Worm (Caenorhabditis elegans) whole organism, L3 larva: Measurements from ENCODE around the gene K11H12.7.
A peak's percentile ranks its signal among the peaks of the same experiment; 100 is the strongest.

Experiments used
- R02D3.7 ChIP-seq: fragments of 150-350 bp; optimal IDR thresholded peaks from 2 replicates; lab custom pipeline; 2014; ENCODE audit warnings: missing biosample characterization, missing genetic modification characterization
- aly-2 ChIP-seq: fragments of 150-350 bp; optimal IDR thresholded peaks from 2 replicates; lab custom pipeline; 2014; ENCODE audit warnings: missing biosample characterization, missing genetic modification characterization
- ama-1 ChIP-seq: fragments of 150-350 bp; optimal IDR thresholded peaks from 2 replicates; lab custom pipeline; 2018
- ceh-16 ChIP-seq: sonication (generic microtip); optimal IDR thresholded peaks from 2 replicates; lab custom pipeline; 2017; ENCODE audit warnings: missing biosample characterization, missing genetic modification characterization
- ceh-28 ChIP-seq: fragments of 150-350 bp; optimal IDR thresholded peaks from 2 replicates; lab custom pipeline; 2014; ENCODE audit warnings: missing biosample characterization, missing genetic modification reagents, missing genetic modification characterization
- ceh-9 ChIP-seq: sonication (generic microtip); optimal IDR thresholded peaks from 2 replicates; lab custom pipeline; 2018; ENCODE audit warnings: missing biosample characterization, missing genetic modification characterization
- daf-12 ChIP-seq: fragments of 150-350 bp; optimal IDR thresholded peaks from 2 replicates; lab custom pipeline; 2014; ENCODE audit warnings: missing biosample characterization, missing genetic modification reagents, missing genetic modification characterization
- egl-27 ChIP-seq: sonication (generic microtip); optimal IDR thresholded peaks from 4 replicates; lab custom pipeline; 2017; ENCODE audit warnings: missing biosample characterization, missing genetic modification reagents, missing genetic modification characterization
- egl-5 ChIP-seq: fragments of 150-350 bp; optimal IDR thresholded peaks from 2 replicates; lab custom pipeline; 2017; ENCODE audit warnings: missing biosample characterization, missing genetic modification reagents, missing genetic modification characterization, inconsistent platforms
- elt-1 ChIP-seq: fragments of 150-350 bp; optimal IDR thresholded peaks from 2 replicates; lab custom pipeline; 2014; ENCODE audit warnings: missing biosample characterization, missing genetic modification characterization
- elt-2 ChIP-seq: sonication (generic microtip); optimal IDR thresholded peaks from 2 replicates; lab custom pipeline; 2016; ENCODE audit warnings: missing genetic modification reagents, mild to moderate bottlenecking, missing genetic modification characterization, missing compliant biosample characterization
- eor-1 ChIP-seq, 2 experiments: fragments of 150-350 bp; optimal IDR thresholded peaks; 2 replicates each; lab custom pipeline; 2014 to 2018; ENCODE audit warnings: missing biosample characterization in 2 of 2, missing genetic modification characterization in 2 of 2
- fkh-10 ChIP-seq: sonication (generic microtip); optimal IDR thresholded peaks from 2 replicates; lab custom pipeline; 2017; ENCODE audit warnings: missing biosample characterization, missing genetic modification reagents, missing genetic modification characterization
- fkh-2 ChIP-seq: fragments of 150-350 bp; optimal IDR thresholded peaks from 2 replicates; lab custom pipeline; 2014; ENCODE audit warnings: missing biosample characterization, missing genetic modification reagents, missing genetic modification characterization
- fos-1 ChIP-seq: fragments of 150-350 bp; optimal IDR thresholded peaks from 2 replicates; lab custom pipeline; 2014; ENCODE audit warnings: missing biosample characterization, missing genetic modification characterization
- hmg-11 ChIP-seq: sonication (generic microtip); optimal IDR thresholded peaks from 2 replicates; lab custom pipeline; 2016; ENCODE audit warnings: missing genetic modification characterization, missing compliant biosample characterization
- jun-1 ChIP-seq: fragments of 150-350 bp; optimal IDR thresholded peaks from 2 replicates; lab custom pipeline; 2014; ENCODE audit warnings: missing biosample characterization, missing genetic modification reagents, missing genetic modification characterization
- lin-15B ChIP-seq: fragments of 150-350 bp; optimal IDR thresholded peaks from 2 replicates; lab custom pipeline; 2014; ENCODE audit warnings: missing biosample characterization, missing genetic modification characterization
- lin-39 ChIP-seq: fragments of 150-350 bp; optimal IDR thresholded peaks from 2 replicates; lab custom pipeline; 2018; ENCODE audit warnings: missing biosample characterization, missing genetic modification reagents, missing genetic modification characterization
- lsy-12 ChIP-seq: sonication (generic microtip); optimal IDR thresholded peaks from 2 replicates; lab custom pipeline; 2016; ENCODE audit warnings: mild to moderate bottlenecking, missing genetic modification characterization, missing compliant biosample characterization
- mdl-1 ChIP-seq: fragments of 150-350 bp; optimal IDR thresholded peaks from 2 replicates; lab custom pipeline; 2014; ENCODE audit warnings: missing biosample characterization, missing genetic modification characterization
- mml-1 ChIP-seq: fragments of 150-350 bp; sonication (generic microtip); optimal IDR thresholded peaks from 3 replicates; lab custom pipeline; 2014; ENCODE audit warnings: missing biosample characterization, missing genetic modification characterization
- nfya-1 ChIP-seq: sonication (generic microtip); optimal IDR thresholded peaks from 2 replicates; lab custom pipeline; 2017; ENCODE audit warnings: missing genetic modification characterization, mild to moderate bottlenecking, missing compliant biosample characterization, antibody characterized with exemption, moderate library complexity; ENCODE audit not compliant: insufficient read depth
- nhr-12 ChIP-seq: fragments of 150-350 bp; optimal IDR thresholded peaks from 2 replicates; lab custom pipeline; 2014; ENCODE audit warnings: missing biosample characterization, missing genetic modification characterization
- nhr-23 ChIP-seq: fragments of 150-350 bp; optimal IDR thresholded peaks from 2 replicates; lab custom pipeline; 2014; ENCODE audit warnings: missing biosample characterization, missing genetic modification reagents, missing genetic modification characterization
- nhr-237 ChIP-seq: fragments of 150-350 bp; optimal IDR thresholded peaks from 2 replicates; lab custom pipeline; 2014; ENCODE audit warnings: missing biosample characterization, missing genetic modification characterization
- nhr-43 ChIP-seq: sonication (generic microtip); optimal IDR thresholded peaks from 2 replicates; lab custom pipeline; 2016; ENCODE audit warnings: mild to moderate bottlenecking, missing genetic modification characterization, missing compliant biosample characterization; ENCODE audit not compliant: poor library complexity, severe bottlenecking
- nhr-77 ChIP-seq: fragments of 150-350 bp; optimal IDR thresholded peaks from 2 replicates; lab custom pipeline; 2014; ENCODE audit warnings: missing biosample characterization, missing genetic modification characterization
- pha-4 ChIP-seq: fragments of 150-350 bp; optimal IDR thresholded peaks from 2 replicates; lab custom pipeline; 2014; ENCODE audit warnings: missing biosample characterization, missing genetic modification reagents, missing genetic modification characterization
- pqm-1 ChIP-seq: fragments of 150-350 bp; optimal IDR thresholded peaks from 2 replicates; lab custom pipeline; 2017; ENCODE audit warnings: missing biosample characterization, missing genetic modification characterization, inconsistent platforms
- skn-1 ChIP-seq: fragments of 150-350 bp; optimal IDR thresholded peaks from 2 replicates; lab custom pipeline; 2014; ENCODE audit warnings: missing biosample characterization, missing genetic modification characterization
- snpc-4 ChIP-seq: fragments of 150-350 bp; optimal IDR thresholded peaks from 2 replicates; lab custom pipeline; 2014; ENCODE audit warnings: missing biosample characterization, missing genetic modification characterization
- tbx-2 ChIP-seq: sonication (generic microtip); optimal IDR thresholded peaks from 2 replicates; lab custom pipeline; 2016; ENCODE audit warnings: mild to moderate bottlenecking, missing genetic modification characterization, missing compliant biosample characterization
- unc-39 ChIP-seq: sonication (generic microtip); optimal IDR thresholded peaks from 4 replicates; lab custom pipeline; 2017; ENCODE audit warnings: missing biosample characterization, missing genetic modification characterization
- unc-62 ChIP-seq: fragments of 150-350 bp; sonication (generic microtip); optimal IDR thresholded peaks from 4 replicates; lab custom pipeline; 2014; ENCODE audit warnings: missing biosample characterization, missing genetic modification reagents, missing genetic modification characterization
- zag-1 ChIP-seq: fragments of 150-350 bp; optimal IDR thresholded peaks from 2 replicates; lab custom pipeline; 2014; ENCODE audit warnings: missing biosample characterization, missing genetic modification characterization
- ztf-11 ChIP-seq: fragments of 150-350 bp; optimal IDR thresholded peaks from 2 replicates; lab custom pipeline; 2014; ENCODE audit warnings: missing biosample characterization, missing genetic modification characterization
- ztf-4 ChIP-seq: fragments of 150-350 bp; optimal IDR thresholded peaks from 2 replicates; lab custom pipeline; 2014; ENCODE audit warnings: missing biosample characterization, missing genetic modification characterization

K11H12.7 gene

ce11 chrIV:665225-665624 is at the start of gene K11H12.7:
K11H12.7 (plus strand) TSS chrIV:665525.
- no peak for TF ChIP-seq egl-5 (tag; lab: Kevin White, UChicago)
- TF ChIP-seq nhr-237 (tag; lab: Kevin White, UChicago) = no peak
- TF ChIP-seq ceh-16 = no peak
- no peak for TF ChIP-seq mml-1
- TF ChIP-seq nhr-77 (tag; lab: Kevin White, UChicago) = no peak
- TF ChIP-seq, all 47 proteins: peak for 0

- no peak for TF ChIP-seq unc-62
- TF ChIP-seq ztf-11 = no peak
- no peak for TF ChIP-seq egl-5 (tag; lab: Kevin White, UChicago)
- no peak for TF ChIP-seq ceh-16
- TF ChIP-seq lin-39 = no peak
- no peak for TF ChIP-seq pha-4 (tag; lab: Kevin White, UChicago)
- TF ChIP-seq nhr-23 = no peak
- TF ChIP-seq tbx-2 (tag; lab: Kevin White, UChicago) = no peak
- TF ChIP-seq hmg-11 = no peak
- TF ChIP-seq pqm-1 = no peak
Observed at ce11 chrIV:619766-620165, 45.6 kb upstream of the K11H12.7 start.

ce11 chrIV:620324-620723 is 45.0 kb upstream of the K11H12.7 start:
- TF ChIP-seq tbx-2 (tag; lab: Kevin White, UChicago) = peak; percentile 10
- TF ChIP-seq unc-62 = no peak
- TF ChIP-seq eor-1 (tag; optimal IDR thresholded peaks at IDR 0.05; lab: Kevin White, UChicago) = no peak
- no peak for TF ChIP-seq nhr-77 (tag; lab: Kevin White, UChicago)
- TF ChIP-seq lin-39 = peak; percentile 58
- TF ChIP-seq nhr-43 (tag; lab: Kevin White, UChicago) = no peak
- TF ChIP-seq ceh-28 (tag; lab: Kevin White, UChicago) = no peak
- TF ChIP-seq nhr-23 = no peak
- TF ChIP-seq daf-12 (tag; lab: Kevin White, UChicago) = no peak
- no peak for TF ChIP-seq ama-1 (lab: Kevin White, UChicago)
- TF ChIP-seq zag-1 (tag; lab: Kevin White, UChicago) = no peak
- peak; percentile 51 for TF ChIP-seq lin-15B (tag; lab: Kevin White, UChicago)
- no peak for TF ChIP-seq ceh-9 (tag; lab: Kevin White, UChicago)
- peak; percentile 82 for TF ChIP-seq hmg-11
- TF ChIP-seq jun-1 = no peak
- no peak for TF ChIP-seq nhr-12 (tag; lab: Kevin White, UChicago)
- TF ChIP-seq fkh-10 = no peak
- TF ChIP-seq mml-1 = no peak
- no peak for TF ChIP-seq fos-1 (tag; lab: Kevin White, UChicago)
- no peak for TF ChIP-seq aly-2 (tag; lab: Kevin White, UChicago)
- TF ChIP-seq egl-27 (tag; lab: Kevin White, UChicago) = peak; percentile 70
- peak; percentile 53 for TF ChIP-seq lsy-12 (tag; lab: Kevin White, UChicago)
- TF ChIP-seq pqm-1 = peak; percentile 33
- no peak for TF ChIP-seq egl-5 (tag; lab: Kevin White, UChicago)
- TF ChIP-seq elt-2 (tag; lab: Kevin White, UChicago) = peak; percentile 26
- no peak for TF ChIP-seq unc-39 (tag; lab: Kevin White, UChicago)
- peak; percentile 50 for TF ChIP-seq nfya-1 (tag; lab: Kevin White, UChicago)
- no peak for TF ChIP-seq fkh-2 (tag; lab: Kevin White, UChicago)
- TF ChIP-seq snpc-4 (tag; lab: Kevin White, UChicago) = no peak
- no peak for TF ChIP-seq ztf-11
- TF ChIP-seq mdl-1 = no peak
- no peak for TF ChIP-seq elt-1 (tag; lab: Kevin White, UChicago)
- no peak for TF ChIP-seq R02D3.7 (tag; lab: Kevin White, UChicago)
- peak; percentile 14 for TF ChIP-seq skn-1 (tag; lab: Kevin White, UChicago)
- TF ChIP-seq, all 47 proteins: peak for 10

ce11 chrIV:622989-623388 is 42.3 kb upstream of the K11H12.7 start:
- TF ChIP-seq egl-5 (tag; lab: Kevin White, UChicago) (no peak), ztf-4 (no peak)
- TF ChIP-seq, all 47 proteins: peak for 0
